Fruit fly (Drosophila melanogaster): Measurements from ENCODE around the gene yellow-h.

The yellow-h gene

DNA sequence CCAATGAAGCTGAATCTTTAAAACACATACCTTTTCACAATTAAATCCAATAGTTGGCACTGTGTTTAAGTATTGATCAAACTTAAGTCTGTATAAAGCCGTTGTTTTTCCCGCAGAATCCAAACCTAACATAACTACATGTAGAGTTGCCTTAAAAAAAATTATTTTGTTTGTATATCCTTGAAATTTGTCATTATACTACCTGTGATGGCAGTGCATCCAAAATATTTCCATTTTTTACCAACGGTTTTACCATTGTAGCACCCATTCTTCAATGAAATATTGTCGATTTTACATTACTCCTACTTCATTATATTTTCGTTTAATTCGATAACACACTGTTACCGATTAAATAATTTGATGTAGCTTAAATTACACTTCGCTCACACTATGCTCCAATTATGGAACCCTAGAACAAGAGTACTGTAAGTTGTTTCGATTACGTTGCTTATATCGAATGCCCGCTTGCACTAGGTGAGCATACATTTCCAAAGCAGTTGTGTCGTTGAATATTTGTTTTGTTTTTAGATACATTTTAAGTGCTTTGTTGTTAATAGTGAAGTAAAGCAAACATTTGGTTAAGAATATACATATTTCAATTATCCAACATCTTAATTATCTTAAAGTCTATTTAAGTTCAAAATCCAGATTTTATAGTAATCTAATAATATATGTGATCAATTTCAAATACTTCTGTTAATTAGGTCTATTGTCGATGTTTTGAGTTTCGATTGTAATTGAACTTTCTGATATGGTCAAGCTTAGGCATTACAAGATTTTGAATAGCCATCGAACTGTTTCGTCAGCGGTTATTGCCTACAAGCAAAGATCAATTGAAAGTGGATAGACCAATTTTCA is 48.4 kb upstream of the yellow-h start, which contains the start of gene Arl4 (continued):
- no peak for TF ChIP-seq pum (GFP tag; optimal IDR thresholded peaks at IDR 0.05)
- TF ChIP-seq Dbx (GFP tag; IDR thresholded peaks at IDR 0.05) = no peak
- TF ChIP-seq CG3838 (GFP tag; optimal IDR thresholded peaks at IDR 0.05) = no peak
- peak; percentile 98 for TF ChIP-seq CG17802 (tag; optimal IDR thresholded peaks at IDR 0.05)
- no peak for TF ChIP-seq Awh (GFP tag; IDR thresholded peaks at IDR 0.05)
- no peak for TF ChIP-seq CG8924 (tag; optimal IDR thresholded peaks at IDR 0.05)
- TF ChIP-seq CG17385 (GFP tag; optimal IDR thresholded peaks at IDR 0.05) = no peak
- no peak for TF ChIP-seq chn (GFP tag; optimal IDR thresholded peaks at IDR 0.05)
- TF ChIP-seq CG6791 (GFP tag; IDR thresholded peaks at IDR 0.05; ENCODE audit: partially characterized antibody) = no peak; the same call in 2 of the 3 replicates
- no peak for TF ChIP-seq Hand (GFP tag; optimal IDR thresholded peaks at IDR 0.05)
- peak; percentile 16 for TF ChIP-seq Dip3 (GFP tag; optimal IDR thresholded peaks at IDR 0.05)
- TF ChIP-seq crc (GFP tag; optimal IDR thresholded peaks at IDR 0.05) = no peak
- no peak for TF ChIP-seq CG12155 (GFP tag; optimal IDR thresholded peaks at IDR 0.05)
- TF ChIP-seq gfzf (GFP tag; optimal IDR thresholded peaks at IDR 0.05) = peak; percentile 28
- TF ChIP-seq ato (GFP tag; IDR thresholded peaks at IDR 0.05; ENCODE audit: partially characterized antibody) = no peak
- no peak for TF ChIP-seq grn (GFP tag; optimal IDR thresholded peaks at IDR 0.05)
- no peak for TF ChIP-seq bowl (GFP tag; IDR thresholded peaks at IDR 0.05)
- peak; percentile 16 for TF ChIP-seq ind (GFP tag; optimal IDR thresholded peaks at IDR 0.05)
- no peak for TF ChIP-seq CG16863 (GFP tag; optimal IDR thresholded peaks at IDR 0.05)
- TF ChIP-seq CG5245 (GFP tag; optimal IDR thresholded peaks at IDR 0.05) = no peak
- no peak for TF ChIP-seq CG3407 (GFP tag; optimal IDR thresholded peaks at IDR 0.05)
- no peak for TF ChIP-seq hth (optimal IDR thresholded peaks at IDR 0.05)
- no peak for TF ChIP-seq toy (GFP tag; IDR thresholded peaks at IDR 0.05)
- peak; percentile 59; the same call in 2 of the 3 replicates for TF ChIP-seq CG2199 (GFP tag; IDR thresholded peaks at IDR 0.05)
- no peak for TF ChIP-seq pan (optimal IDR thresholded peaks at IDR 0.05)
- TF ChIP-seq pan (GFP tag; optimal IDR thresholded peaks at IDR 0.05 in 1 of 2, IDR thresholded peaks at IDR 0.05 in 1 of 2) = no peak
- no peak for TF ChIP-seq Spps (tag; optimal IDR thresholded peaks at IDR 0.05)
- TF ChIP-seq Sin3A (optimal IDR thresholded peaks at IDR 0.05) = no peak
- no peak for TF ChIP-seq CG1647 (GFP tag; optimal IDR thresholded peaks at IDR 0.05)
- TF ChIP-seq ap (GFP tag; IDR thresholded peaks at IDR 0.05) = no peak
- no peak for TF ChIP-seq CG6689 (GFP tag; IDR thresholded peaks at IDR 0.05)
- peak; percentile 34 for TF ChIP-seq Xbp1 (GFP tag; optimal IDR thresholded peaks at IDR 0.05)
- peak; percentile 67 for TF ChIP-seq phol (tag; optimal IDR thresholded peaks at IDR 0.05)
- TF ChIP-seq Sry-β (GFP tag; optimal IDR thresholded peaks at IDR 0.05) = peak; percentile 47
- TF ChIP-seq CG32772 (GFP tag; IDR thresholded peaks at IDR 0.05) = no peak
- TF ChIP-seq CG15073 (GFP tag; optimal IDR thresholded peaks at IDR 0.05) = no peak
- no peak for TF ChIP-seq CG4730 (GFP tag; IDR thresholded peaks at IDR 0.05)
- TF ChIP-seq gem (tag; optimal IDR thresholded peaks at IDR 0.05) = peak; percentile 17
- no peak for TF ChIP-seq CrebB (tag; optimal IDR thresholded peaks at IDR 0.05)
- no peak for TF ChIP-seq amos (GFP tag; IDR thresholded peaks at IDR 0.05; ENCODE audit: partially characterized antibody)
- no peak for TF ChIP-seq CG14965 (GFP tag; optimal IDR thresholded peaks at IDR 0.05; ENCODE audit: borderline replicate concordance)
- TF ChIP-seq CG10147 (GFP tag; optimal IDR thresholded peaks at IDR 0.05) = no peak
- no peak for TF ChIP-seq sob (GFP tag; IDR thresholded peaks at IDR 0.05)
- TF ChIP-seq CG10267 (tag; optimal IDR thresholded peaks at IDR 0.05) = peak; percentile 28
- TF ChIP-seq CG12659 (GFP tag; optimal IDR thresholded peaks at IDR 0.05) = peak; percentile 59
- no peak; the same call in 1 of the 2 replicates for TF ChIP-seq Dref (GFP tag; IDR thresholded peaks at IDR 0.05)
- no peak for TF ChIP-seq fd64A (GFP tag; optimal IDR thresholded peaks at IDR 0.05)
- peak; percentile 69 for TF ChIP-seq Lhr (GFP tag; optimal IDR thresholded peaks at IDR 0.05)
- no peak for TF ChIP-seq Usf (GFP tag; optimal IDR thresholded peaks at IDR 0.05)
- TF ChIP-seq CG12236 (GFP tag; optimal IDR thresholded peaks at IDR 0.05) = no peak

Data from whole organism, embryonic.